Worm (Caenorhabditis elegans) whole organism, late embryonic: ENCODE data around the gene K10G4.5.

Experiments used
- K02D7.2 ChIP-seq: sonication (generic microtip); optimal IDR thresholded peaks from 2 replicates; lab custom pipeline; 2017; ENCODE audit warnings: mild to moderate bottlenecking, missing genetic modification characterization, missing compliant biosample characterization
- ceh-2 ChIP-seq: sonication (generic microtip); optimal IDR thresholded peaks from 2 replicates; lab custom pipeline; 2016; ENCODE audit warnings: missing genotype, missing genetic modification characterization, missing compliant biosample characterization
- ceh-30 ChIP-seq: fragments of 150-350 bp; optimal IDR thresholded peaks from 2 replicates; lab custom pipeline; 2014; ENCODE audit warnings: missing biosample characterization, missing genetic modification characterization
- ceh-9 ChIP-seq: sonication (generic microtip); optimal IDR thresholded peaks from 2 replicates; lab custom pipeline; 2016; ENCODE audit warnings: mild to moderate bottlenecking, missing genetic modification characterization, inconsistent platforms, missing compliant biosample characterization
- che-1 ChIP-seq: sonication (generic microtip); optimal IDR thresholded peaks from 2 replicates; lab custom pipeline; 2016; ENCODE audit warnings: mild to moderate bottlenecking, missing genetic modification characterization, missing compliant biosample characterization
- lim-6 ChIP-seq: sonication (generic microtip); optimal IDR thresholded peaks from 2 replicates; lab custom pipeline; 2016; ENCODE audit warnings: missing genetic modification characterization, missing compliant biosample characterization
- nhr-11 ChIP-seq: fragments of 150-350 bp; optimal IDR thresholded peaks from 2 replicates; lab custom pipeline; 2014; ENCODE audit warnings: missing biosample characterization, missing genetic modification characterization
- pax-1 ChIP-seq: fragments of 150-350 bp; optimal IDR thresholded peaks from 2 replicates; lab custom pipeline; 2014; ENCODE audit warnings: missing biosample characterization, missing genetic modification characterization
- pha-4 ChIP-seq: fragments of 150-350 bp; optimal IDR thresholded peaks from 2 replicates; lab custom pipeline; 2018; ENCODE audit warnings: missing biosample characterization, missing genetic modification reagents, missing genetic modification characterization

DNA sequence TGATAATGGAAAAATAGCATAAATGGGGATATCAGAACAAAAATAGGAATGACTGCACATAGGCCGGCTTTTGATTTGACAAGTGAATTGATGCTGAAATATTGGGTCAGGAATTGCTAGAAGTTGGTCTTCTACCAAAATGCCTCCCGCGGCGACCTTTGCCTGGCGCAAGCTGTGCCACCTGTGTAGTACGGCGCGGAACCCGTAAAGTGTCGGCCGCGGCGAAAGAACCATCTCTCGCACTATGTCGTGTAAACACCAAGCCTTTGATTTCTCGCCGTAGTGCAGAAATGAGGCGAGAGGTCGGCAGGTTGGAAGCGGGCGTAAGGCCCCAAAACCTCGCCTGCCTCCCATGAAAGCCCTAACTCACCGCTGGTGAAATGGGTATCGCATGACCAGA, 39.9 kb downstream of the K10G4.5 start:
- no peak for TF ChIP-seq nhr-11
- no peak for TF ChIP-seq ceh-9 (tag; lab: Kevin White, UChicago)
- TF ChIP-seq pha-4: no peak
- no peak for TF ChIP-seq che-1 (tag; lab: Kevin White, UChicago)
- TF ChIP-seq lim-6 (tag; lab: Kevin White, UChicago): no peak
- TF ChIP-seq ceh-30 (tag; lab: Kevin White, UChicago): no peak
- TF ChIP-seq pax-1: no peak
- no peak for TF ChIP-seq ceh-2 (tag; lab: Kevin White, UChicago)
- TF ChIP-seq K02D7.2 (tag; lab: Kevin White, UChicago): no peak
